Fruit fly (Drosophila melanogaster) whole organism, embryonic: Measurements from ENCODE around the gene CG3630.

Experiments used
- Aef1 ChIP-seq: fragments of 200-800 bp; sonication (Bioruptor generic); IDR thresholded peaks from 3 replicates; pipeline ENCODE4 v1.3.6; 2022; ENCODE audit warnings: missing biosample characterization, missing genetic modification characterization
- Antp ChIP-seq: fragments of 200-800 bp; sonication (Bioruptor generic); optimal IDR thresholded peaks from 3 replicates; lab custom pipeline; 2016; ENCODE audit warnings: missing biosample characterization, missing genetic modification characterization
- CG1024 ChIP-seq: fragments of 200-800 bp; sonication (Bioruptor generic); IDR thresholded peaks from 2 replicates; pipeline ENCODE4 v1.3.6; 2022; ENCODE audit warnings: missing biosample characterization, missing genetic modification characterization
- CG14667 ChIP-seq: fragments of 200-800 bp; sonication (Bioruptor generic); IDR thresholded peaks from 2 replicates; pipeline ENCODE4 v1.3.6; 2022; ENCODE audit warnings: missing biosample characterization, missing genetic modification characterization
- CG18011 ChIP-seq: fragments of 200-800 bp; sonication (Bioruptor generic); optimal IDR thresholded peaks from 2 replicates; lab custom pipeline; 2017; ENCODE audit warnings: missing biosample characterization, missing genetic modification characterization, mild to moderate bottlenecking, moderate library complexity, missing genotype
- CG18619 ChIP-seq: fragments of 200-800 bp; sonication (Bioruptor generic); optimal IDR thresholded peaks from 3 replicates; lab custom pipeline; 2017; ENCODE audit warnings: missing biosample characterization, mild to moderate bottlenecking, missing genetic modification characterization
- CG2678 ChIP-seq: fragments of 200-800 bp; sonication (Bioruptor generic); optimal IDR thresholded peaks from 3 replicates; lab custom pipeline; 2019; ENCODE audit warnings: missing biosample characterization, mild to moderate bottlenecking, missing genetic modification characterization, moderate library complexity
- CG30020 ChIP-seq: fragments of 200-800 bp; optimal IDR thresholded peaks from 2 replicates; lab custom pipeline; 2019; ENCODE audit warnings: missing biosample characterization, mild to moderate bottlenecking, missing genetic modification characterization, moderate library complexity
- CG31365 ChIP-seq: fragments of 200-800 bp; sonication (Bioruptor generic); optimal IDR thresholded peaks from 2 replicates; lab custom pipeline; 2018; ENCODE audit warnings: missing biosample characterization, mild to moderate bottlenecking, missing genetic modification characterization
- CG3163 ChIP-seq: fragments of 200-800 bp; sonication (Bioruptor generic); optimal IDR thresholded peaks from 3 replicates; lab custom pipeline; 2016; ENCODE audit warnings: missing biosample characterization, missing genetic modification characterization
- CG3847 ChIP-seq: fragments of 200-800 bp; sonication (Bioruptor generic); IDR thresholded peaks from 2 replicates; pipeline ENCODE4 v1.3.6; 2022; ENCODE audit warnings: missing biosample characterization, missing genetic modification characterization
- CG4404 ChIP-seq: fragments of 200-800 bp; sonication (Bioruptor generic); IDR thresholded peaks from 2 replicates; pipeline ENCODE4 v1.3.6; 2022; ENCODE audit warnings: missing biosample characterization, missing genetic modification characterization
- CG6854 ChIP-seq: fragments of 200-800 bp; sonication (Bioruptor generic); optimal IDR thresholded peaks from 3 replicates; lab custom pipeline; 2017; ENCODE audit warnings: missing biosample characterization, mild to moderate bottlenecking, missing genetic modification characterization
- CG7839 ChIP-seq: fragments of 200-800 bp; sonication (Bioruptor generic); optimal IDR thresholded peaks from 3 replicates; lab custom pipeline; 2018; ENCODE audit warnings: missing biosample characterization, mild to moderate bottlenecking, missing genetic modification characterization, moderate library complexity
- CG7987 ChIP-seq: fragments of 200-800 bp; sonication (Bioruptor generic); optimal IDR thresholded peaks from 2 replicates; lab custom pipeline; 2018; ENCODE audit warnings: missing biosample characterization, mild to moderate bottlenecking, missing genetic modification characterization, moderate library complexity
- CG9215 ChIP-seq: fragments of 200-800 bp; sonication (Bioruptor generic); IDR thresholded peaks from 2 replicates; pipeline ENCODE4 v1.3.6; 2022; ENCODE audit warnings: missing biosample characterization, missing genetic modification characterization
- CG9932 ChIP-seq: fragments of 200-800 bp; sonication (Bioruptor generic); IDR thresholded peaks from 2 replicates; pipeline ENCODE4 v1.3.6; 2022; ENCODE audit warnings: missing biosample characterization, missing genetic modification characterization
- CTCF ChIP-seq: fragments of 200-800 bp; sonication (Bioruptor generic); optimal IDR thresholded peaks from 2 replicates; lab custom pipeline; 2017; ENCODE audit warnings: missing biosample characterization, mild to moderate bottlenecking, missing genetic modification characterization, moderate library complexity
- ERR ChIP-seq: fragments of 200-800 bp; sonication (Bioruptor generic); optimal IDR thresholded peaks from 2 replicates; lab custom pipeline; 2016; ENCODE audit warnings: missing biosample characterization, missing genetic modification characterization
- Gsc ChIP-seq: fragments of 200-800 bp; sonication (Bioruptor generic); IDR thresholded peaks from 2 replicates; pipeline ENCODE4 v1.3.6; 2022; ENCODE audit warnings: missing biosample characterization, missing genetic modification characterization
- HmgD ChIP-seq: fragments of 200-800 bp; sonication (Bioruptor generic); optimal IDR thresholded peaks from 3 replicates; lab custom pipeline; 2016; ENCODE audit warnings: missing biosample characterization, missing genetic modification characterization
- Hmx ChIP-seq: fragments of 200-800 bp; sonication (Bioruptor generic); optimal IDR thresholded peaks from 2 replicates; lab custom pipeline; 2016; ENCODE audit warnings: missing biosample characterization, missing genetic modification characterization
- Lhr ChIP-seq: fragments of 200-800 bp; sonication (Bioruptor generic); optimal IDR thresholded peaks from 3 replicates; lab custom pipeline; 2017; ENCODE audit warnings: mild to moderate bottlenecking, missing biosample characterization, missing genetic modification reagents, missing genetic modification characterization
- MTF-1 ChIP-seq: fragments of 200-800 bp; sonication (Bioruptor generic); optimal IDR thresholded peaks from 2 replicates; lab custom pipeline; 2018; ENCODE audit warnings: missing biosample characterization, mild to moderate bottlenecking, missing genetic modification characterization, borderline replicate concordance
- NfI ChIP-seq: fragments of 200-800 bp; sonication (Bioruptor generic); optimal IDR thresholded peaks from 3 replicates; lab custom pipeline; 2018; ENCODE audit warnings: missing biosample characterization, mild to moderate bottlenecking, missing genetic modification characterization, moderate library complexity
- ara ChIP-seq: fragments of 200-800 bp; sonication (Bioruptor generic); IDR thresholded peaks from 2 replicates; pipeline ENCODE4 v1.3.6; 2022; ENCODE audit warnings: missing biosample characterization, missing genetic modification characterization
- croc ChIP-seq: fragments of 200-800 bp; sonication (Bioruptor generic); conservative IDR thresholded peaks from 3 replicates; pipeline ENCODE4 v1.3.6; 2022; ENCODE audit warnings: missing biosample characterization, missing genetic modification characterization
- crp ChIP-seq, 2 experiments: fragments of 200-800 bp; sonication (Bioruptor generic); optimal IDR thresholded peaks; 2 replicates in 1 of 2; 3 replicates in 1 of 2; lab custom pipeline; 2017; ENCODE audit warnings: missing biosample characterization in 2 of 2, missing genetic modification characterization in 2 of 2, mild to moderate bottlenecking in 1 of 2, moderate library complexity in 1 of 2
- dm ChIP-seq: fragments of 200-800 bp; sonication (Bioruptor generic); optimal IDR thresholded peaks from 3 replicates; lab custom pipeline; 2016; ENCODE audit warnings: missing biosample characterization, missing genetic modification characterization
- emc ChIP-seq: fragments of 200-800 bp; sonication (Bioruptor generic); optimal IDR thresholded peaks from 2 replicates; lab custom pipeline; 2016; ENCODE audit warnings: missing biosample characterization, missing genetic modification characterization
- en ChIP-seq: fragments of 200-800 bp; sonication (Bioruptor generic); optimal IDR thresholded peaks from 2 replicates; lab custom pipeline; 2016; ENCODE audit warnings: missing biosample characterization, missing genetic modification characterization
- fd3F ChIP-seq: fragments of 200-800 bp; sonication (Bioruptor generic); optimal IDR thresholded peaks from 2 replicates; lab custom pipeline; 2018; ENCODE audit warnings: missing biosample characterization, mild to moderate bottlenecking, missing genetic modification characterization, moderate library complexity
- fru ChIP-seq: fragments of >200 bp; optimal IDR thresholded peaks from 2 replicates; lab custom pipeline; 2017
- ham ChIP-seq: fragments of 200-800 bp; sonication (Bioruptor generic); IDR thresholded peaks from 2 replicates; pipeline ENCODE4 v1.3.6; 2022; ENCODE audit warnings: missing biosample characterization, missing genetic modification characterization
- hth ChIP-seq: fragments of >200 bp; optimal IDR thresholded peaks from 2 replicates; lab custom pipeline; 2017; ENCODE audit warnings: inconsistent platforms
- lov ChIP-seq, 2 experiments: fragments of 200-800 bp in 1 of 2; fragments of >200 bp in 1 of 2; sonication (Bioruptor generic) in 1 of 2; IDR thresholded peaks in 1 of 2; optimal IDR thresholded peaks in 1 of 2; 2 replicates in 1 of 2; 3 replicates in 1 of 2; pipeline versions ENCODE4 v1.3.6 to Lab custom; 2017 to 2022; ENCODE audit warnings: missing biosample characterization in 1 of 2, missing genetic modification characterization in 1 of 2
- nau ChIP-seq: fragments of 200-800 bp; sonication (Bioruptor generic); optimal IDR thresholded peaks from 3 replicates; lab custom pipeline; 2017; ENCODE audit warnings: missing biosample characterization, mild to moderate bottlenecking, missing genetic modification characterization, missing genetic modification reagents
- oc ChIP-seq: fragments of 200-800 bp; sonication (Bioruptor generic); optimal IDR thresholded peaks from 2 replicates; lab custom pipeline; 2018; ENCODE audit warnings: missing biosample characterization, mild to moderate bottlenecking, missing genetic modification characterization, moderate library complexity
- peb ChIP-seq: fragments of 200-800 bp; sonication (Bioruptor generic); IDR thresholded peaks from 2 replicates; pipeline ENCODE4 v1.3.6; 2022; ENCODE audit warnings: missing biosample characterization, missing genetic modification characterization
- prd ChIP-seq, 3 experiments: fragments of >200 bp in 2 of 3; fragments of 200-800 bp in 1 of 3; sonication (Bioruptor generic) in 1 of 3; optimal IDR thresholded peaks in 2 of 3; IDR thresholded peaks in 1 of 3; 2 replicates in 2 of 3; 3 replicates in 1 of 3; pipeline versions ENCODE4 v1.3.6 to Lab custom; 2017 to 2022; ENCODE audit warnings: missing biosample characterization in 1 of 3, missing genetic modification characterization in 1 of 3
- sd ChIP-seq: fragments of 200-800 bp; sonication (Bioruptor generic); optimal IDR thresholded peaks from 3 replicates; lab custom pipeline; 2018; ENCODE audit warnings: missing biosample characterization, mild to moderate bottlenecking, missing genetic modification characterization, moderate library complexity
- sens-2 ChIP-seq: fragments of 200-800 bp; sonication (Bioruptor generic); IDR thresholded peaks from 2 replicates; pipeline ENCODE4 v1.3.6; 2022; ENCODE audit warnings: missing biosample characterization, missing genetic modification characterization
- sim ChIP-seq: fragments of 200-800 bp; sonication (Bioruptor generic); IDR thresholded peaks from 2 replicates; pipeline ENCODE4 v1.3.6; 2022; ENCODE audit warnings: missing biosample characterization, missing genetic modification characterization
- slbo ChIP-seq: fragments of 200-800 bp; sonication (Bioruptor generic); IDR thresholded peaks from 2 replicates; pipeline ENCODE4 v1.3.6; 2022; ENCODE audit warnings: missing biosample characterization, missing genetic modification characterization
- tgo ChIP-seq: fragments of 200-800 bp; sonication (Bioruptor generic); IDR thresholded peaks from 3 replicates; pipeline ENCODE4 v1.3.6; 2022; ENCODE audit warnings: missing biosample characterization, missing genetic modification characterization
- tin ChIP-seq: fragments of 200-800 bp; sonication (Bioruptor generic); optimal IDR thresholded peaks from 3 replicates; lab custom pipeline; 2016; ENCODE audit warnings: missing biosample characterization, missing genetic modification characterization
- tup ChIP-seq: fragments of 200-800 bp; sonication (Bioruptor generic); optimal IDR thresholded peaks from 2 replicates; lab custom pipeline; 2016; ENCODE audit warnings: missing biosample characterization, mild to moderate bottlenecking, missing genetic modification characterization, moderate library complexity
- vnd ChIP-seq: fragments of 200-800 bp; sonication (Bioruptor generic); IDR thresholded peaks from 3 replicates; pipeline ENCODE4 v1.3.6; 2022; ENCODE audit warnings: missing biosample characterization, missing genetic modification characterization; ENCODE audit not compliant: partially characterized antibody
- zfh2 ChIP-seq: fragments of 200-800 bp; sonication (Bioruptor generic); optimal IDR thresholded peaks from 2 replicates; lab custom pipeline; 2016; ENCODE audit warnings: missing biosample characterization, missing genetic modification characterization

The CG3630 gene

DNA sequence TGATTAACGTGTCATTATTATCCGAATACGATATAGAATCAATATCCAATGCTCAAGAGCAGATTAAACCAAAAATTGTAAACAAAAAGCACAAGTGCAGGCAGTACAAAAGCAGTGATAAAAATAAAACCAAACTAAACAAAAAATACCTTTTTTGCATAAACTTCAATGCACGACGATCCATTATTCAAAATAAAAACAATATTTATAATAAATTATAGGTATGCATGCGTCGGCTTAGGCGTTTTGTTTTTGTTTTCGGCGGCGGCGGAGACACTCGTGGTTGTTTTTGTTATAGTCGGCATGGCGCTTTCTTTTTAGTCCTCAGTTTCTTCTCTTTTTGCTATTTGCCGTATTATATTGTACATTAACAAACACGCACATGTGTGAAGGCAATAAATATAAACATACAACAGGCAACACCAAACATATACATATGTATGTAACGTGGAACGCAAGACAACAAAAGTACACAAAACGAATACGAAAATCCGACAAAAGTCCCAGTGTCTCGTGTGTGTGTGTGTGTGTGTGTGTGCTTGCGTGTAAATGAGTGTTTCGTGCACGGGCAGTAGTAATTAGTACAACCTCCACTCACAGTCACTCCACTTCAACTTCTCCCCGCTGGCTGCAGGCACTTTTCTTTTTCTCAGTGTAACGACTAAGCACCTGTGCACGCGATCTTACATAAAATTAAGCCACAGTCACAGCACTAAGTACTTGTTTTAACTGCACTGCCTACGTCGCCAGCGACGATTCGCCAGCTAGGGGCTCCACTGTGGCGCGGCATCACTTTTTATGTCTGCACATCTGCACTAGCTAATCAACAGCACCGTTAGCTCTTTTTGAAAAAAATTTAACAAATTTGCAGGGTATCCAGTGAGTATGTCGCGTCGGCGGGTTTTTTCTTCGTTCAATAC, 25.9 kb upstream of the CG3630 start (continued):
- peak; percentile 52 for TF ChIP-seq CG4404 (GFP tag; lab: Robert Waterston, UW)
- TF ChIP-seq peb = no peak
- peak; percentile 34 for TF ChIP-seq Antp (GFP tag; lab: Kevin White, UChicago)
- peak; percentile 18; the same call in 1 of the 3 replicates for TF ChIP-seq croc (GFP tag; lab: Robert Waterston, UW)
- TF ChIP-seq MTF-1 (GFP tag; lab: Kevin White, UChicago) = no peak
- TF ChIP-seq oc (tag; lab: Kevin White, UChicago) = no peak
- no peak for TF ChIP-seq CG3163 (GFP tag; lab: Kevin White, UChicago)
- TF ChIP-seq CG31365 (tag; lab: Kevin White, UChicago) = no peak
- 0 out of 2 replicates have a peak, but pooled peaks have one; percentile 21 for TF ChIP-seq CG3847 (GFP tag; lab: Robert Waterston, UW)
- no peak for TF ChIP-seq CTCF (GFP tag; lab: Kevin White, UChicago)
- TF ChIP-seq fru (lab: Kevin White, UChicago) = no peak
- TF ChIP-seq CG9215 (GFP tag; lab: Robert Waterston, UW) = peak; percentile 48; the same call in 1 of the 2 replicates
- no peak for TF ChIP-seq sens-2 (GFP tag; lab: Robert Waterston, UW)
- TF ChIP-seq CG6854 = no peak
- TF ChIP-seq lov (optimal IDR thresholded peaks at IDR 0.05; lab: Kevin White, UChicago) = peak; percentile 82
- no peak for TF ChIP-seq lov (GFP tag; IDR thresholded peaks at IDR 0.05; lab: Robert Waterston, UW)
- TF ChIP-seq fd3F (GFP tag; lab: Kevin White, UChicago) = no peak
- no peak for TF ChIP-seq hth (lab: Kevin White, UChicago)
- TF ChIP-seq Hmx (GFP tag; lab: Kevin White, UChicago) = no peak
- TF ChIP-seq crp (GFP tag; optimal IDR thresholded peaks at IDR 0.05; lab: Kevin White, UChicago) = no peak
- TF ChIP-seq ara = no peak; the same call in 1 of the 2 replicates
- TF ChIP-seq tup = no peak
- peak; percentile 58 for TF ChIP-seq CG9932 (GFP tag; lab: Robert Waterston, UW)
- peak; percentile 54 for TF ChIP-seq slbo (GFP tag; lab: Robert Waterston, UW)
- no peak for TF ChIP-seq prd (optimal IDR thresholded peaks at IDR 0.05; lab: Kevin White, UChicago)
- peak; percentile 65; the same call in 2 of the 3 replicates for TF ChIP-seq prd (GFP tag; IDR thresholded peaks at IDR 0.05; lab: Robert Waterston, UW)
- no peak for TF ChIP-seq dm
- peak; percentile 60 for TF ChIP-seq sd (tag; lab: Kevin White, UChicago)
- TF ChIP-seq sim (GFP tag; lab: Robert Waterston, UW) = no peak
- TF ChIP-seq Aef1 (GFP tag; lab: Robert Waterston, UW) = peak; percentile 50
- TF ChIP-seq NfI (GFP tag; lab: Kevin White, UChicago) = peak; percentile 21
- TF ChIP-seq nau (GFP tag; lab: Kevin White, UChicago) = no peak
- TF ChIP-seq emc (GFP tag; lab: Kevin White, UChicago) = no peak
- no peak for TF ChIP-seq CG14667 (GFP tag; lab: Robert Waterston, UW)
- TF ChIP-seq tgo (GFP tag; lab: Robert Waterston, UW) = peak; percentile 56
- TF ChIP-seq Gsc = no peak
- TF ChIP-seq tin (GFP tag; lab: Kevin White, UChicago) = no peak
- TF ChIP-seq CG2678 = peak; percentile 61
- peak; percentile 54 for TF ChIP-seq CG7839
- no peak for TF ChIP-seq HmgD
- TF ChIP-seq CG18011 (GFP tag; lab: Kevin White, UChicago) = no peak
- TF ChIP-seq vnd (GFP tag; lab: Robert Waterston, UW) = 0 out of 3 replicates have a peak, but pooled peaks have one; percentile 5
- peak; percentile 22 for TF ChIP-seq ERR (GFP tag; lab: Kevin White, UChicago)
- TF ChIP-seq Lhr = no peak
- TF ChIP-seq CG30020 = no peak
- TF ChIP-seq CG18619 (GFP tag; lab: Kevin White, UChicago) = peak; percentile 27
- no peak for TF ChIP-seq CG7987 (GFP tag; lab: Kevin White, UChicago)
- peak; percentile 33 for TF ChIP-seq zfh2 (GFP tag; lab: Kevin White, UChicago)
- no peak for TF ChIP-seq en (GFP tag; lab: Kevin White, UChicago)
- no peak for TF ChIP-seq CG1024
- TF ChIP-seq ham (GFP tag; lab: Robert Waterston, UW) = no peak
